Worm (Caenorhabditis elegans) whole organism, late embryonic: ENCODE measurements around the gene M142.5.

Experiments
- ceh-31 ChIP-seq: sonication (generic microtip); optimal IDR thresholded peaks from 2 replicates; lab custom pipeline; 2016; ENCODE audit warnings: missing genetic modification characterization, missing compliant biosample characterization
- elt-2 ChIP-seq: sonication (generic microtip); optimal IDR thresholded peaks from 2 replicates; lab custom pipeline; 2016; ENCODE audit warnings: missing genetic modification reagents, missing genetic modification characterization, missing compliant biosample characterization
- ets-4 ChIP-seq: sonication (generic microtip); optimal IDR thresholded peaks from 2 replicates; lab custom pipeline; 2016; ENCODE audit warnings: missing genetic modification characterization, missing compliant biosample characterization
- lin-11 ChIP-seq: fragments of 200-800 bp; sonication (Bioruptor generic); optimal IDR thresholded peaks from 2 replicates; lab custom pipeline; 2018; ENCODE audit warnings: mild to moderate bottlenecking, missing genetic modification characterization, missing compliant biosample characterization
- nfya-1 ChIP-seq: sonication (generic microtip); optimal IDR thresholded peaks from 2 replicates; lab custom pipeline; 2017; ENCODE audit warnings: missing genetic modification characterization, mild to moderate bottlenecking, missing compliant biosample characterization, antibody characterized with exemption, moderate library complexity
- pqm-1 ChIP-seq: sonication (generic microtip); optimal IDR thresholded peaks from 2 replicates; lab custom pipeline; 2016; ENCODE audit warnings: missing genetic modification characterization, missing compliant biosample characterization
- tbx-2 ChIP-seq: sonication (generic microtip); optimal IDR thresholded peaks from 2 replicates; lab custom pipeline; 2016; ENCODE audit warnings: missing genetic modification characterization, missing compliant biosample characterization
- ztf-16 ChIP-seq: sonication (generic microtip); optimal IDR thresholded peaks from 2 replicates; lab custom pipeline; 2017; ENCODE audit warnings: missing genetic modification characterization, missing compliant biosample characterization

DNA sequence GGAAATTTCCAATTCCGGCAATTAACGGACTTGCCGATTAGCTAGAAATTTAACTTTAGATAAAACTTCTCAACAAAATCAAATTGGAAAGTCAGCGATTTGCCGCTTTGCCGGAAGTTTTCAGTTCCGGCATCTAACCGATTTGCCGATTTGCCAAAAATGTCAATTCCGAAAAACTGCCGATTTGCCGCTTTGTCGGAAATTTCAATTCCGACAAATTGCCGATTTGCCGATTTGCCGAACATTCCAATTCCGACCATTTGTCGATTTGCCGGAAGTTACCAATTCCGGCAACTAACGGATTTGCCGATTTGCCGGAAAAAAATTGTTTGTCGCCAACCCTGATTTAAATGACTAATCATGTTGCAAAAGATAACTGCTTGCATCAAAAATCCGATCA lies 21.8 kb upstream of the M142.5 start:
- no peak for TF ChIP-seq nfya-1 (tag; lab: Kevin White, UChicago)
- no peak for TF ChIP-seq ets-4
- TF ChIP-seq pqm-1, result no peak
- no peak for TF ChIP-seq elt-2 (tag; lab: Kevin White, UChicago)
- TF ChIP-seq ztf-16, result no peak
- TF ChIP-seq tbx-2 (tag; lab: Kevin White, UChicago), result no peak
- TF ChIP-seq ceh-31 (tag; lab: Kevin White, UChicago), result no peak
- TF ChIP-seq lin-11 (tag; lab: Kevin White, UChicago), result no peak
